Fruit fly (Drosophila melanogaster) whole organism, prepupa: ENCODE measurements around the gene CG16903.

Experiments used
- Blimp-1 ChIP-seq: fragments of 200-800 bp; sonication (Bioruptor generic); optimal IDR thresholded peaks from 3 replicates; lab custom pipeline; 2017; ENCODE audit warnings: missing biosample characterization, missing genetic modification characterization, mild to moderate bottlenecking, moderate library complexity, missing genetic modification reagents
- CG10631 ChIP-seq: fragments of 200-800 bp; sonication (Bioruptor generic); optimal IDR thresholded peaks from 2 replicates; lab custom pipeline; 2016; ENCODE audit warnings: missing biosample characterization, missing genetic modification characterization
- CG10669 ChIP-seq: fragments of 200-800 bp; sonication (Bioruptor generic); optimal IDR thresholded peaks from 3 replicates; lab custom pipeline; 2018; ENCODE audit warnings: missing biosample characterization, mild to moderate bottlenecking, missing genetic modification characterization, moderate library complexity
- CG11294 ChIP-seq: fragments of 200-800 bp; sonication (Bioruptor generic); IDR thresholded peaks from 2 replicates; pipeline ENCODE4 v1.3.6; 2022; ENCODE audit warnings: missing biosample characterization, missing genetic modification characterization
- CG11762 ChIP-seq: fragments of 200-800 bp; sonication (Bioruptor generic); optimal IDR thresholded peaks from 3 replicates; lab custom pipeline; 2016; ENCODE audit warnings: missing biosample characterization, missing genetic modification characterization; ENCODE audit not compliant: insufficient read depth
- CG11902 ChIP-seq: fragments of 200-800 bp; sonication (Bioruptor generic); optimal IDR thresholded peaks from 3 replicates; lab custom pipeline; 2016; ENCODE audit warnings: missing biosample characterization, missing genetic modification characterization
- CG15336 ChIP-seq: fragments of 200-800 bp; sonication (Bioruptor generic); IDR thresholded peaks from 2 replicates; pipeline ENCODE4 v1.3.6; 2022; ENCODE audit warnings: missing biosample characterization, missing genetic modification characterization
- CG16779 ChIP-seq: fragments of 200-800 bp; sonication (Bioruptor generic); optimal IDR thresholded peaks from 3 replicates; lab custom pipeline; 2017; ENCODE audit warnings: missing biosample characterization, mild to moderate bottlenecking, missing genetic modification characterization
- CG3032 ChIP-seq: fragments of 200-800 bp; optimal IDR thresholded peaks from 2 replicates; lab custom pipeline; 2019; ENCODE audit warnings: missing biosample characterization, mild to moderate bottlenecking, missing genetic modification characterization, moderate library complexity
- CG32006 ChIP-seq: fragments of 200-800 bp; sonication (Bioruptor generic); optimal IDR thresholded peaks from 3 replicates; lab custom pipeline; 2017; ENCODE audit warnings: missing biosample characterization, mild to moderate bottlenecking, missing genetic modification characterization
- CG3919 ChIP-seq: fragments of 200-800 bp; sonication (Bioruptor generic); optimal IDR thresholded peaks from 3 replicates; lab custom pipeline; 2016; ENCODE audit warnings: missing biosample characterization, missing genetic modification characterization
- CG4318 ChIP-seq: fragments of 200-800 bp; sonication (Bioruptor generic); optimal IDR thresholded peaks from 3 replicates; lab custom pipeline; 2017; ENCODE audit warnings: missing biosample characterization, mild to moderate bottlenecking, missing genetic modification characterization
- CG6163 ChIP-seq: fragments of 200-800 bp; sonication (Bioruptor generic); IDR thresholded peaks from 3 replicates; pipeline ENCODE4 v1.3.6; 2022; ENCODE audit warnings: missing biosample characterization, missing genetic modification characterization
- CG6276 ChIP-seq: fragments of 200-800 bp; sonication (Bioruptor generic); optimal IDR thresholded peaks from 2 replicates; lab custom pipeline; 2017; ENCODE audit warnings: missing biosample characterization, mild to moderate bottlenecking, missing genetic modification characterization
- CG6808 ChIP-seq: fragments of 200-800 bp; sonication (Bioruptor generic); optimal IDR thresholded peaks from 3 replicates; lab custom pipeline; 2017; ENCODE audit warnings: missing biosample characterization, missing genetic modification characterization, mild to moderate bottlenecking, moderate library complexity, missing genetic modification reagents
- CG7368 ChIP-seq: fragments of 200-800 bp; sonication (Bioruptor generic); optimal IDR thresholded peaks from 3 replicates; lab custom pipeline; 2016; ENCODE audit warnings: missing biosample characterization, missing genetic modification characterization
- CG8119 ChIP-seq: fragments of 200-800 bp; sonication (Bioruptor generic); IDR thresholded peaks from 3 replicates; pipeline ENCODE4 v1.3.6; 2022; ENCODE audit warnings: missing biosample characterization, missing genetic modification characterization
- Eip75B ChIP-seq: fragments of 200-800 bp; sonication (Bioruptor generic); optimal IDR thresholded peaks from 3 replicates; lab custom pipeline; 2016; ENCODE audit warnings: missing biosample characterization, missing genetic modification characterization
- Eip78C ChIP-seq: fragments of 200-800 bp; sonication (Bioruptor generic); peaks from one replicate; lab custom pipeline; 2016; ENCODE audit warnings: missing biosample characterization, missing genetic modification characterization
- Eip93F ChIP-seq: fragments of 200-800 bp; sonication (Bioruptor generic); optimal IDR thresholded peaks from 2 replicates; lab custom pipeline; 2016; ENCODE audit warnings: missing biosample characterization, mild to moderate bottlenecking, missing genetic modification characterization
- Ets21C ChIP-seq: fragments of 200-800 bp; sonication (Bioruptor generic); optimal IDR thresholded peaks from 3 replicates; lab custom pipeline; 2016; ENCODE audit warnings: missing biosample characterization, missing genetic modification characterization
- Gug ChIP-seq: fragments of 200-800 bp; sonication (Bioruptor generic); IDR thresholded peaks from 2 replicates; pipeline ENCODE4 v1.3.6; 2022; ENCODE audit warnings: missing biosample characterization, missing genetic modification characterization
- Hr38 ChIP-seq: sonication (Bioruptor generic); optimal IDR thresholded peaks from 2 replicates; lab custom pipeline; 2016; ENCODE audit warnings: missing biosample characterization, missing genetic modification characterization
- Hr39 ChIP-seq: fragments of 200-800 bp; sonication (Bioruptor generic); optimal IDR thresholded peaks from 2 replicates; lab custom pipeline; 2016; ENCODE audit warnings: missing biosample characterization, missing genetic modification characterization
- Hr4 ChIP-seq: fragments of 200-800 bp; sonication (Bioruptor generic); optimal IDR thresholded peaks from 3 replicates; lab custom pipeline; 2016; ENCODE audit warnings: missing biosample characterization, missing genetic modification characterization
- Smox ChIP-seq: fragments of 200-800 bp; sonication (Bioruptor generic); optimal IDR thresholded peaks from 3 replicates; lab custom pipeline; 2016; ENCODE audit warnings: missing biosample characterization, missing genetic modification characterization
- Sox102F ChIP-seq: fragments of 200-800 bp; sonication (Bioruptor generic); optimal IDR thresholded peaks from 2 replicates; lab custom pipeline; 2016; ENCODE audit warnings: missing biosample characterization, mild to moderate bottlenecking, missing genetic modification characterization
- Sox14 ChIP-seq: fragments of 200-800 bp; sonication (Bioruptor generic); optimal IDR thresholded peaks from 3 replicates; lab custom pipeline; 2016; ENCODE audit warnings: missing biosample characterization, missing genetic modification characterization
- Sox15 ChIP-seq: fragments of 200-800 bp; sonication (Bioruptor generic); optimal IDR thresholded peaks from 3 replicates; lab custom pipeline; 2016; ENCODE audit warnings: missing biosample characterization, missing genetic modification characterization
- achi ChIP-seq: fragments of 200-800 bp; sonication (Bioruptor generic); optimal IDR thresholded peaks from 3 replicates; lab custom pipeline; 2016; ENCODE audit warnings: missing biosample characterization, missing genetic modification characterization
- acj6 ChIP-seq: fragments of 200-800 bp; sonication (Bioruptor generic); optimal IDR thresholded peaks from 3 replicates; lab custom pipeline; 2016; ENCODE audit warnings: missing biosample characterization, missing genetic modification characterization
- cyc ChIP-seq: fragments of 200-800 bp; sonication (Bioruptor generic); optimal IDR thresholded peaks from 3 replicates; lab custom pipeline; 2016; ENCODE audit warnings: missing biosample characterization, missing genetic modification characterization
- dac ChIP-seq: fragments of 200-800 bp; sonication (Bioruptor generic); optimal IDR thresholded peaks from 2 replicates; lab custom pipeline; 2017; ENCODE audit warnings: missing biosample characterization, mild to moderate bottlenecking, missing genetic modification characterization
- dsx ChIP-seq: fragments of 200-800 bp; optimal IDR thresholded peaks from 3 replicates; lab custom pipeline; 2019; ENCODE audit warnings: missing biosample characterization, mild to moderate bottlenecking, missing genetic modification characterization, moderate library complexity; ENCODE audit not compliant: poor library complexity, severe bottlenecking
- eg ChIP-seq: fragments of 200-800 bp; sonication (Bioruptor generic); IDR thresholded peaks from 3 replicates; pipeline ENCODE4 v1.3.6; 2022; ENCODE audit warnings: missing biosample characterization, missing genetic modification characterization
- fd59A ChIP-seq: fragments of 200-800 bp; sonication (Bioruptor generic); optimal IDR thresholded peaks from 2 replicates; lab custom pipeline; 2017; ENCODE audit warnings: missing biosample characterization, mild to moderate bottlenecking, missing genetic modification characterization, missing genetic modification reagents
- fkh ChIP-seq: fragments of 200-800 bp; sonication (Bioruptor generic); optimal IDR thresholded peaks from 3 replicates; lab custom pipeline; 2017; ENCODE audit warnings: missing biosample characterization, mild to moderate bottlenecking, missing genetic modification characterization, moderate library complexity
- pdm3 ChIP-seq: fragments of 200-800 bp; sonication (Bioruptor generic); optimal IDR thresholded peaks from 3 replicates; lab custom pipeline; 2016; ENCODE audit warnings: missing biosample characterization, missing genetic modification characterization
- salr ChIP-seq, 2 experiments: fragments of 200-800 bp; sonication (Bioruptor generic); optimal IDR thresholded peaks; 3 replicates each; lab custom pipeline; 2016 to 2018; ENCODE audit warnings: missing biosample characterization in 2 of 2, missing genetic modification characterization in 2 of 2, mild to moderate bottlenecking in 1 of 2
- spab ChIP-seq: fragments of 200-800 bp; sonication (Bioruptor generic); optimal IDR thresholded peaks from 2 replicates; lab custom pipeline; 2017; ENCODE audit warnings: missing biosample characterization, mild to moderate bottlenecking, missing genetic modification characterization, missing genetic modification reagents
- topi ChIP-seq: fragments of 200-800 bp; sonication (Bioruptor generic); optimal IDR thresholded peaks from 3 replicates; lab custom pipeline; 2016; ENCODE audit warnings: missing biosample characterization, missing genetic modification characterization
- vri ChIP-seq: fragments of 200-800 bp; sonication (Bioruptor generic); optimal IDR thresholded peaks from 3 replicates; lab custom pipeline; 2016; ENCODE audit warnings: missing biosample characterization, mild to moderate bottlenecking, missing genetic modification characterization

Gene CG16903

DNA sequence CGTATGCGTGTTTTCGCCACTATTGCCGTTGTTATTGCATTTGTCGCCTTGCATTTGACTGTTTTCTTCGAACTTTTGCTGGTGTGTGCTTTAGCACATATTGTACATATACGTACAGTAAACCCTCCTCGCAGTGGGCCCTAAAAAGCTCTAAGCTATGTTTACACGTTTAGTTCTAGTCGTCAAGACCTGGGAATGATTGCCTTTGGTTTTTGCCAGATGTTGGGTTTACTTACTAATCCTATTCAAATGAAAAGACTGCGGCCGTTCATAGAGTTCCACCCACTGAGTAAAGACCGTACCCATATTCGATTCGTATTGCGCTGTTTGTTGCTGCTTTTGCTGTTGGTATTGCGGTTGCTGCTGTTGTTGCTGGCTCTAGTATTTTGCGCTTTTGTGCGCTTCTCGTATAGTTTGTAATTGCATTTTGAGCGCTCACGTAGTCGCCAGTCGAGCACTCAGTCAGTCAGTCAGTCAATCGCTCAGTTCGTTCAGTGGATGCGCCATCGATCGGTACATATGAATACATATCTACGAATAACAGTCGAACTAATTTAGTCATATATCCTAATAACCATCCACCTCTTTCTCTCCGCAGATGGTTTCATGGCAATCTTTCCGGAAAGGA, 27.7 kb upstream of the CG16903 start (continued):
- peak; percentile 49 for TF ChIP-seq achi (GFP tag; lab: Kevin White, UChicago)
- peak; percentile 36 for TF ChIP-seq acj6 (GFP tag; lab: Kevin White, UChicago)
- TF ChIP-seq salr (GFP tag; optimal IDR thresholded peaks at IDR 0.05; lab: Kevin White, UChicago) = peak in 1 of 2 experiments; percentile 20

DNA sequence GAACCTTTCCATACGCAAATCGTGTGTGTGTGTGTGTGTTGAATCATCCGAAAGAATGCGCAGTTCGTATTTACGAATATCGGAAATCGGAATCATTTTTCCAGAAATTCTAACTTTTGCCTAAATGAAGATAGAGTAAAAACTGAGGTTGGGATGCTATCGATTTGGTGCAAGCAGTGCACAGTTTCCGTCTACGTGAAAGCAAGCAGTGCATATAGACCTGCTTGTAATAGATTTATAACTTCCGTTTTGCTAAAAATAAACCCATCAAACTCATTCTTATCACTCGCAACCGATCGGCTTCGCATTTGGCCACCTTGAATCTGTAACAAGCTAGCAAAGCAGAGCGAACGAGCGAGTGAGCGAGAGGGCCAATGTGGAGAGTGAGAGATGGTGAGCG, 26.2 kb upstream of the CG16903 start:
- TF ChIP-seq CG32006 (GFP tag; lab: Kevin White, UChicago) (no peak), eg (GFP tag; lab: Robert Waterston, UW) (no peak), CG7368 (GFP tag; lab: Kevin White, UChicago) (no peak), CG6163 (GFP tag; lab: Robert Waterston, UW) (no peak), CG4318 (no peak), CG6808 (GFP tag; lab: Kevin White, UChicago) (no peak), CG10631 (GFP tag; lab: Kevin White, UChicago) (no peak), Sox14 (GFP tag; lab: Kevin White, UChicago) (no peak)

DNA sequence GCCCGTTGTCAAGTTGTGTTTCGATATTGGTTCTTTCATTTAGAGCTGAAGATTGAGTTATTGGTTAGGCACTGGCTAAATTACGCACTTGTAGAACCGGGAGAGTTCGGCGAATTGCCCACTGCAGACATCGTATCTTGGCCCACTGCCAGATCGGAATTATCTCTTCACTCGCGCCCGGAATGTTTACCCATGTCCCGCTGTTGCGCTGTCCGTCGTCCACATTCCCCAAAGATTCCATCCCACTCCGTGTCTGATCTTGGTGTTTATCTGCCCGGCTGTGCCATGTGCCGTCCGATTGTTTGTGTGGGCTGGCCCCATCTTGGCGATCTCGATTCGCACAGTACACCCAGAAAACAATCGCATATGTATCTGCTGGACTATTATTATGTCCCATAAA, 24.2 kb upstream of the CG16903 start:
- TF ChIP-seq Sox15 (GFP tag; lab: Kevin White, UChicago) (no peak), Ets21C (no peak), cyc (GFP tag; lab: Kevin White, UChicago) (no peak), Gug (GFP tag; lab: Robert Waterston, UW) (no peak), Hr38 (GFP tag; lab: Kevin White, UChicago) (no peak), spab (GFP tag; lab: Kevin White, UChicago) (no peak), CG6808 (GFP tag; lab: Kevin White, UChicago) (no peak), fd59A (GFP tag; lab: Kevin White, UChicago) (no peak)
- TF ChIP-seq, all 60 proteins: peak for 0

DNA sequence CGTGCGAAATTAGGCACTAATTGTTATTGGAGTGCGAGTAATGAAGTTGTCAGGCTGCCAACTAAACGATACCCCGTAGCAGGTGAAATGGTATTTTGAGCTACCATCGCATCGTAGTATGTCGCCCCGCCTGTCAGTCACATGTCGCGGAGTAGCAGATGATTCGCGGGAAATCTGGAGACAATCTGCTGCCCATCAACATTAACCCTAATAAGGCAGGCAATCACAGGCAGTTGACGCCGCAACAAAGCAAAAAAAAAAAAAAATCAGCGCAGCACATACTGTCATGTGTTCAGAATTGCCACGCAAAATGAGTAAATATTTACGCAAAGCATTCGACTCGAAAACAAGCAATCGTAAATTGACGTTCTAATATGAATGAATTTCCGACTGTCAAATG, 23.7 kb upstream of the CG16903 start:
- TF ChIP-seq Ets21C (no peak), fkh (peak; percentile 51)

DNA sequence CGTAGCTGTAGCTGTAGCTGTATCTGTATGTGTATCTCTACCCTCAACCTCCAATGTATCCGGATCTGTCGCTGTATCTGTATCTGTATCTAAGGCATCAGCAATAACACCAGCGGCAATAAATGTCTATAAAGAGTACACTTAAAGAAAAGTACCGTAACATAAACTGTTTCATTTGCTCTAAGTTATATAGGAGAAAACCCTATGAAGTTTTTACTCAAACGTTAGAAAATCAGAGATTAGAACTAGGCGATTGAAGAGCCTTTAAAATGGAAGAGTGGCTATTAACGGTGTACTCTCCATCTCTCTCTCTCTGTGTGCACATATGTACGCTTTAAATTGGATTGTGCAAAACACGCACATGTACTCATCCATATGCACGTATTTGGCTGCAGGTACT, 18.1 kb upstream of the CG16903 start:
- TF ChIP-seq Smox (GFP tag; lab: Kevin White, UChicago) (no peak), dsx (GFP tag; lab: Kevin White, UChicago) (no peak), CG16779 (no peak), Eip78C (GFP tag; lab: Kevin White, UChicago) (peak; percentile 71), topi (GFP tag; lab: Kevin White, UChicago) (no peak), Eip75B (no peak), CG8119 (GFP tag; lab: Robert Waterston, UW) (no peak), CG11294 (GFP tag; lab: Robert Waterston, UW) (no peak), cyc (GFP tag; lab: Kevin White, UChicago) (no peak), CG10669 (GFP tag; lab: Kevin White, UChicago) (no peak), CG11902 (no peak), CG4318 (no peak), CG6276 (GFP tag; lab: Kevin White, UChicago) (no peak), dac (GFP tag; lab: Kevin White, UChicago) (no peak), Hr39 (no peak), CG3032 (no peak), Eip93F (GFP tag; lab: Kevin White, UChicago) (no peak), CG3919 (GFP tag; lab: Kevin White, UChicago) (no peak), CG11762 (GFP tag; lab: Kevin White, UChicago) (no peak), Sox15 (GFP tag; lab: Kevin White, UChicago) (no peak), Sox102F (GFP tag; lab: Kevin White, UChicago) (no peak), spab (GFP tag; lab: Kevin White, UChicago) (no peak), Blimp-1 (no peak), CG6163 (GFP tag; lab: Robert Waterston, UW) (0 out of 3 replicates have a peak, but pooled peaks have one; percentile 32), CG15336 (GFP tag; lab: Robert Waterston, UW) (peak; percentile 55), pdm3 (no peak), fkh (no peak), Ets21C (no peak), Hr4 (GFP tag; lab: Kevin White, UChicago) (peak; percentile 40), salr (GFP tag; optimal IDR thresholded peaks at IDR 0.05; lab: Kevin White, UChicago) (no peak), Hr38 (GFP tag; lab: Kevin White, UChicago) (no peak), vri (GFP tag; lab: Kevin White, UChicago) (no peak)
